Worm (Caenorhabditis elegans) whole organism, early embryonic: ENCODE results near the gene csp-2.

Experiments used
- B0310.2 ChIP-seq: sonication (generic microtip); optimal IDR thresholded peaks from 2 replicates; lab custom pipeline; 2016; ENCODE audit warnings: mild to moderate bottlenecking, missing genetic modification characterization, missing compliant biosample characterization
- F13C5.2 ChIP-seq: sonication (generic microtip); optimal IDR thresholded peaks from 2 replicates; lab custom pipeline; 2017; ENCODE audit warnings: mild to moderate bottlenecking, missing genetic modification characterization, inconsistent platforms, missing compliant biosample characterization
- aly-1 ChIP-seq: sonication (generic microtip); optimal IDR thresholded peaks from 2 replicates; lab custom pipeline; 2016; ENCODE audit warnings: missing genetic modification characterization, missing compliant biosample characterization
- ama-1 ChIP-seq: fragments of 150-350 bp; optimal IDR thresholded peaks from 2 replicates; lab custom pipeline; 2014
- ceh-13 ChIP-seq: fragments of 200-800 bp; sonication (Bioruptor generic); optimal IDR thresholded peaks from 2 replicates; lab custom pipeline; 2018; ENCODE audit warnings: mild to moderate bottlenecking, missing genetic modification characterization, missing compliant biosample characterization
- ceh-36 ChIP-seq: sonication (generic microtip); optimal IDR thresholded peaks from 2 replicates; lab custom pipeline; 2016; ENCODE audit warnings: missing genetic modification characterization, inconsistent platforms, missing compliant biosample characterization
- ets-7 ChIP-seq: sonication (generic microtip); optimal IDR thresholded peaks from 2 replicates; lab custom pipeline; 2016; ENCODE audit warnings: missing genotype, missing genetic modification characterization, missing compliant biosample characterization
- flt-1 ChIP-seq: fragments of 200-800 bp; sonication (Bioruptor generic); IDR thresholded peaks from 2 replicates; pipeline ENCODE4 v1.3.6; 2022; ENCODE audit warnings: missing genetic modification characterization, missing compliant biosample characterization
- hmbx-1 ChIP-seq: sonication (generic microtip); optimal IDR thresholded peaks from 2 replicates; lab custom pipeline; 2016; ENCODE audit warnings: mild to moderate bottlenecking, missing genetic modification characterization, missing compliant biosample characterization
- hmg-4 ChIP-seq: fragments of 200-800 bp; sonication (Bioruptor generic); optimal IDR thresholded peaks from 2 replicates; lab custom pipeline; 2018; ENCODE audit warnings: mild to moderate bottlenecking, missing genetic modification characterization, missing compliant biosample characterization
- hnd-1 ChIP-seq: sonication (generic microtip); optimal IDR thresholded peaks from 2 replicates; lab custom pipeline; 2016; ENCODE audit warnings: missing genetic modification characterization, missing compliant biosample characterization
- pes-1 ChIP-seq: fragments of 200-800 bp; sonication (Bioruptor generic); IDR thresholded peaks from 2 replicates; pipeline ENCODE4 v1.3.6; 2022; ENCODE audit warnings: missing genetic modification reagents, missing genetic modification characterization, missing compliant biosample characterization
- scrt-1 ChIP-seq: fragments of 200-800 bp; sonication (Bioruptor generic); IDR thresholded peaks from 2 replicates; pipeline ENCODE4 v1.3.6; 2022; ENCODE audit warnings: missing genetic modification characterization, missing compliant biosample characterization
- sea-1 ChIP-seq: fragments of 200-800 bp; sonication (Bioruptor generic); conservative IDR thresholded peaks from 2 replicates; pipeline ENCODE4 v1.3.6; 2022; ENCODE audit warnings: missing genetic modification characterization, missing compliant biosample characterization
- tbx-11 ChIP-seq: fragments of 200-800 bp; sonication (Bioruptor generic); IDR thresholded peaks from 2 replicates; pipeline ENCODE4 v1.3.6; 2022; ENCODE audit warnings: missing genetic modification characterization, missing compliant biosample characterization
- tbx-37 ChIP-seq: fragments of 200-800 bp; sonication (Bioruptor generic); conservative IDR thresholded peaks from 2 replicates; pipeline ENCODE4 v1.3.6; 2022; ENCODE audit warnings: missing genetic modification reagents, missing genetic modification characterization, missing compliant biosample characterization
- tra-4 ChIP-seq: sonication (generic microtip); optimal IDR thresholded peaks from 2 replicates; lab custom pipeline; 2017; ENCODE audit warnings: missing genetic modification characterization, missing compliant biosample characterization

Gene csp-2

ce11 chrIV:6275671-6276209 lies 31.8 kb upstream of the csp-2 start, which contains the start of the genes aat-4 and T13A10.1:
TSS of gene aat-4 (minus strand) at chrIV:6275721.
TSS of gene T13A10.1 (plus strand) at chrIV:6276081.
- TF ChIP-seq hmg-4 (GFP tag; lab: Kevin White, UChicago) (no peak), pes-1 (GFP tag; lab: Robert Waterston, UW) (no peak), tra-4 (no peak), tbx-37 (no peak), F13C5.2 (tag; lab: Kevin White, UChicago) (no peak), ama-1 (no peak), B0310.2 (no peak), tbx-11 (GFP tag; lab: Robert Waterston, UW) (no peak), scrt-1 (GFP tag; lab: Robert Waterston, UW) (no peak), aly-1 (tag; lab: Kevin White, UChicago) (no peak), ceh-36 (tag; lab: Kevin White, UChicago) (no peak), flt-1 (no peak), ets-7 (tag; lab: Kevin White, UChicago) (no peak), sea-1 (GFP tag; lab: Robert Waterston, UW) (no peak), hmbx-1 (tag; lab: Kevin White, UChicago) (no peak), ceh-13 (GFP tag; lab: Kevin White, UChicago) (no peak), hnd-1 (tag; lab: Kevin White, UChicago) (no peak)

ce11 chrIV:6279392-6279791 lies 28.1 kb upstream of the csp-2 start, which contains the start of gene sams-5:
TSS of gene sams-5 (minus strand) at chrIV:6279522.
- TF ChIP-seq sea-1 (GFP tag; lab: Robert Waterston, UW), result no peak
- no peak for TF ChIP-seq tbx-11 (GFP tag; lab: Robert Waterston, UW)
- TF ChIP-seq tbx-37, result no peak
- no peak for TF ChIP-seq pes-1 (GFP tag; lab: Robert Waterston, UW)
- no peak for TF ChIP-seq scrt-1 (GFP tag; lab: Robert Waterston, UW)
- no peak for TF ChIP-seq hnd-1 (tag; lab: Kevin White, UChicago)
- no peak for TF ChIP-seq flt-1
- TF ChIP-seq ceh-36 (tag; lab: Kevin White, UChicago), result no peak
- TF ChIP-seq F13C5.2 (tag; lab: Kevin White, UChicago), result no peak
- TF ChIP-seq hmbx-1 (tag; lab: Kevin White, UChicago), result no peak

ce11 chrIV:6282143-6282542 lies 25.4 kb upstream of the csp-2 start, which contains the start of gene srv-32:
TSS of gene srv-32 (minus strand) at chrIV:6282243.
- TF ChIP-seq tbx-11 (GFP tag; lab: Robert Waterston, UW) (no peak), ama-1 (no peak), ceh-13 (GFP tag; lab: Kevin White, UChicago) (no peak), hnd-1 (tag; lab: Kevin White, UChicago) (no peak), pes-1 (GFP tag; lab: Robert Waterston, UW) (no peak), sea-1 (GFP tag; lab: Robert Waterston, UW) (no peak), hmbx-1 (tag; lab: Kevin White, UChicago) (no peak)

- no peak for TF ChIP-seq scrt-1 (GFP tag; lab: Robert Waterston, UW)
- no peak for TF ChIP-seq ceh-13 (GFP tag; lab: Kevin White, UChicago)
- TF ChIP-seq F13C5.2 (tag; lab: Kevin White, UChicago), result no peak
- TF ChIP-seq ama-1, result no peak
- no peak for TF ChIP-seq hnd-1 (tag; lab: Kevin White, UChicago)
- TF ChIP-seq ets-7 (tag; lab: Kevin White, UChicago), result no peak
- TF ChIP-seq B0310.2, result no peak
- no peak for TF ChIP-seq ceh-36 (tag; lab: Kevin White, UChicago)
These were observed 23.3 kb upstream of the csp-2 start, which contains the start of gene ops-1 for ce11 chrIV:6284277-6284676. TSS of gene ops-1 (minus strand) at chrIV:6284377.

ce11 chrIV:6290741-6291140 lies 16.8 kb upstream of the csp-2 start, which contains the start of gene srv-24:
TSS of gene srv-24 (minus strand) at chrIV:6290841.
- no peak for TF ChIP-seq hmbx-1 (tag; lab: Kevin White, UChicago)
- no peak for TF ChIP-seq hnd-1 (tag; lab: Kevin White, UChicago)
- no peak for TF ChIP-seq flt-1
- no peak for TF ChIP-seq ets-7 (tag; lab: Kevin White, UChicago)
- TF ChIP-seq scrt-1 (GFP tag; lab: Robert Waterston, UW), result no peak

ce11 chrIV:6294081-6294480 lies 13.5 kb upstream of the csp-2 start, which contains the start of gene hil-2:
TSS of gene hil-2 (plus strand) at chrIV:6294240.
- no peak for TF ChIP-seq hnd-1 (tag; lab: Kevin White, UChicago)
- 0 out of 2 replicates have a peak, but pooled peaks have one; percentile 13 for TF ChIP-seq tbx-11 (GFP tag; lab: Robert Waterston, UW)
- peak; percentile 53; the same call in 1 of the 2 replicates for TF ChIP-seq flt-1
- no peak for TF ChIP-seq F13C5.2 (tag; lab: Kevin White, UChicago)
- TF ChIP-seq ama-1, result peak; percentile 93
- TF ChIP-seq sea-1 (GFP tag; lab: Robert Waterston, UW), result 0 out of 2 replicates have a peak, but pooled peaks have one; percentile 37

ce11 chrIV:6298253-6298652 lies 9.3 kb upstream of the csp-2 start, which contains the start of gene srv-27:
TSS of gene srv-27 (minus strand) at chrIV:6298353.
- TF ChIP-seq hmbx-1 (tag; lab: Kevin White, UChicago) (no peak), ets-7 (tag; lab: Kevin White, UChicago) (no peak), tra-4 (no peak), pes-1 (GFP tag; lab: Robert Waterston, UW) (no peak), ama-1 (no peak), hnd-1 (tag; lab: Kevin White, UChicago) (no peak), scrt-1 (GFP tag; lab: Robert Waterston, UW) (no peak), sea-1 (GFP tag; lab: Robert Waterston, UW) (no peak), tbx-37 (no peak), aly-1 (tag; lab: Kevin White, UChicago) (no peak), flt-1 (no peak), hmg-4 (GFP tag; lab: Kevin White, UChicago) (no peak), F13C5.2 (tag; lab: Kevin White, UChicago) (no peak), B0310.2 (no peak)
